Worm (Caenorhabditis elegans): ENCODE results near the gene soap-1.

The soap-1 gene

ce11 chrV:7224947-7225346 is 10.2 kb upstream of the soap-1 start, which contains the start of gene fkb-3 (continued):
- no peak for TF ChIP-seq nhr-43 (tag; optimal IDR thresholded peaks at IDR 0.05; ENCODE audit: poor library complexity, severe bottlenecking)

DNA sequence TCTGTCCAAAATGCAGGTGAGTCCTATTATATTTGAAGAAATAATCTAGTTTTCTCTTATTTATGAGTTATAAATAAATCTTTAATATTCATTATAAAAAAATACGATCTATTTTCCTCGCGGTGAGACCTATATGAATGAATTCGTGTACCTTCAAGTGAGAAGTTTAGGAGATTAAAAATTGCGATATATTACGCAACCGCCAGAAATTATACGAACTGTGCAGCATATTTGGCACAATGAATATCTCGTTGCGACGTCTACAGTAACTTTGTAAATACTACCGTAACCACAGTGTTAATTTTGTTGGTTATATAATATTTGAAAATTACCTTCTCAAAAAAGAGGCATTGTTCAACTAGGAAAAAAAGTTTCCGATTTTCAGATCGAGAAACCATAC is 9.7 kb upstream of the soap-1 start:
- TF ChIP-seq mdl-1 (tag; optimal IDR thresholded peaks at IDR 0.05) (no peak), ZK546.5 (tag; optimal IDR thresholded peaks at IDR 0.05) (no peak), zag-1 (tag; optimal IDR thresholded peaks at IDR 0.05) (no peak), fkh-2 (tag; optimal IDR thresholded peaks at IDR 0.05) (no peak), elt-2 (tag; optimal IDR thresholded peaks at IDR 0.05) (no peak), nhr-28 (tag; optimal IDR thresholded peaks at IDR 0.05) (no peak), ceh-9 (tag; optimal IDR thresholded peaks at IDR 0.05) (no peak), nhr-76 (tag; optimal IDR thresholded peaks at IDR 0.05) (no peak), mml-1 (tag; optimal IDR thresholded peaks at IDR 0.05) (no peak), egl-27 (tag; optimal IDR thresholded peaks at IDR 0.05) (no peak), skn-1 (tag; optimal IDR thresholded peaks at IDR 0.05) (no peak), nhr-237 (tag; optimal IDR thresholded peaks at IDR 0.05) (no peak), hmg-11 (tag; optimal IDR thresholded peaks at IDR 0.05) (no peak), aly-2 (tag; optimal IDR thresholded peaks at IDR 0.05) (no peak), nhr-23 (tag; optimal IDR thresholded peaks at IDR 0.05) (no peak), nfya-1 (tag; optimal IDR thresholded peaks at IDR 0.05; ENCODE audit: insufficient read depth) (no peak), lin-39 (tag; optimal IDR thresholded peaks at IDR 0.05) (no peak), ceh-16 (tag; optimal IDR thresholded peaks at IDR 0.05) (no peak)

- TF ChIP-seq nfya-1 (tag; optimal IDR thresholded peaks at IDR 0.05; ENCODE audit: insufficient read depth) (peak; percentile 29), lin-39 (tag; optimal IDR thresholded peaks at IDR 0.05) (peak; percentile 63), egl-5 (tag; optimal IDR thresholded peaks at IDR 0.05) (peak; percentile 54), mml-1 (tag; optimal IDR thresholded peaks at IDR 0.05) (no peak), skn-1 (tag; optimal IDR thresholded peaks at IDR 0.05) (no peak), hmg-11 (tag; optimal IDR thresholded peaks at IDR 0.05) (peak; percentile 57), nhr-11 (tag; optimal IDR thresholded peaks at IDR 0.05) (no peak), daf-12 (tag; optimal IDR thresholded peaks at IDR 0.05) (no peak)
Measured at ce11 chrV:7223941-7224340, 9.2 kb upstream of the soap-1 start, which contains the start of gene C13F10.1. Gene C13F10.1 (plus strand): TSS chrV:7224078.

- TF ChIP-seq hmg-11 (tag; optimal IDR thresholded peaks at IDR 0.05) (no peak), elt-1 (tag; optimal IDR thresholded peaks at IDR 0.05) (no peak), lsy-12 (tag; optimal IDR thresholded peaks at IDR 0.05) (no peak), ama-1 (optimal IDR thresholded peaks at IDR 0.05) (no peak), egl-27 (tag; optimal IDR thresholded peaks at IDR 0.05) (no peak), eor-1 (tag; optimal IDR thresholded peaks at IDR 0.05) (no peak), zag-1 (tag; optimal IDR thresholded peaks at IDR 0.05) (no peak), jun-1 (tag; optimal IDR thresholded peaks at IDR 0.05) (no peak), unc-39 (tag; optimal IDR thresholded peaks at IDR 0.05) (no peak), lin-15B (tag; optimal IDR thresholded peaks at IDR 0.05) (no peak), elt-2 (tag; optimal IDR thresholded peaks at IDR 0.05) (no peak), unc-62 (GFP tag; optimal IDR thresholded peaks at IDR 0.05) (no peak), ztf-11 (tag; optimal IDR thresholded peaks at IDR 0.05) (no peak), nhr-67 (tag; optimal IDR thresholded peaks at IDR 0.05) (no peak), ceh-9 (tag; optimal IDR thresholded peaks at IDR 0.05) (no peak), ZK546.5 (tag; optimal IDR thresholded peaks at IDR 0.05) (no peak), nhr-23 (tag; optimal IDR thresholded peaks at IDR 0.05) (no peak), pha-4 (tag; optimal IDR thresholded peaks at IDR 0.05) (no peak), pqm-1 (tag; optimal IDR thresholded peaks at IDR 0.05) (no peak)
Measured at ce11 chrV:7223152-7223551, 8.4 kb upstream of the soap-1 start, which contains the start of gene C13F10.7. Gene C13F10.7 (minus strand): TSS chrV:7223252.

ce11 chrV:7220973-7221519 is 6.3 kb upstream of the soap-1 start, which contains the start of the genes C13F10.8, C13F10.6 and kxd-1:
Gene C13F10.8 (minus strand): TSS chrV:7221023.
Gene C13F10.6 (minus strand): TSS chrV:7221039.
Gene kxd-1 (plus strand): TSS chrV:7221469.
- no peak for TF ChIP-seq egl-27 (tag; optimal IDR thresholded peaks at IDR 0.05)
- peak; percentile 28 for TF ChIP-seq hmg-11 (tag; optimal IDR thresholded peaks at IDR 0.05)
- TF ChIP-seq nfya-1 (tag; optimal IDR thresholded peaks at IDR 0.05; ENCODE audit: insufficient read depth): peak; percentile 6
- TF ChIP-seq ceh-28 (tag; optimal IDR thresholded peaks at IDR 0.05): peak; percentile 9
- TF ChIP-seq ztf-11 (tag; optimal IDR thresholded peaks at IDR 0.05): no peak
- TF ChIP-seq zag-1 (tag; optimal IDR thresholded peaks at IDR 0.05): no peak
- TF ChIP-seq fkh-10 (GFP tag; optimal IDR thresholded peaks at IDR 0.05): no peak
- TF ChIP-seq elt-2 (tag; optimal IDR thresholded peaks at IDR 0.05): no peak
- TF ChIP-seq pqm-1 (tag; optimal IDR thresholded peaks at IDR 0.05): no peak
- no peak for TF ChIP-seq egl-5 (tag; optimal IDR thresholded peaks at IDR 0.05)
- peak; percentile 3 for TF ChIP-seq nhr-23 (tag; optimal IDR thresholded peaks at IDR 0.05)
